Fruit fly (Drosophila melanogaster) whole organism, embryonic: ENCODE results near the gene Ssk.

Source experiments
- ATbp ChIP-seq: fragments of 200-800 bp; sonication (Bioruptor generic); optimal IDR thresholded peaks from 2 replicates; lab custom pipeline; 2017; ENCODE audit warnings: missing biosample characterization, mild to moderate bottlenecking, missing genetic modification characterization, missing genetic modification reagents
- Atf3 ChIP-seq: fragments of 200-800 bp; sonication (Bioruptor generic); optimal IDR thresholded peaks from 3 replicates; lab custom pipeline; 2016; ENCODE audit warnings: missing biosample characterization, missing genetic modification characterization
- CG11456 ChIP-seq: fragments of 200-800 bp; sonication (Bioruptor generic); IDR thresholded peaks from 3 replicates; pipeline ENCODE4 v1.3.6; 2022; ENCODE audit warnings: missing biosample characterization, missing genetic modification characterization
- CG17361 ChIP-seq: fragments of 200-800 bp; sonication (Bioruptor generic); IDR thresholded peaks from 3 replicates; pipeline ENCODE4 v1.3.6; 2022; ENCODE audit warnings: missing biosample characterization, missing genetic modification characterization
- CG18476 ChIP-seq: fragments of 200-800 bp; sonication (Bioruptor generic); optimal IDR thresholded peaks from 2 replicates; lab custom pipeline; 2016; ENCODE audit warnings: missing biosample characterization, mild to moderate bottlenecking, missing genetic modification characterization
- CG2202 ChIP-seq: fragments of 200-800 bp; sonication (Bioruptor generic); optimal IDR thresholded peaks from 2 replicates; lab custom pipeline; 2018; ENCODE audit warnings: missing biosample characterization, mild to moderate bottlenecking, missing genetic modification characterization
- CG2889 ChIP-seq: fragments of 200-800 bp; sonication (Bioruptor generic); IDR thresholded peaks from 3 replicates; pipeline ENCODE4 v1.3.6; 2022; ENCODE audit warnings: missing biosample characterization, missing genetic modification characterization
- CG34224 ChIP-seq: fragments of 200-800 bp; sonication (Bioruptor generic); IDR thresholded peaks from 3 replicates; pipeline ENCODE4 v1.3.6; 2022; ENCODE audit warnings: missing biosample characterization, missing genetic modification characterization; ENCODE audit not compliant: partially characterized antibody
- CG6254 ChIP-seq: fragments of 200-800 bp; sonication (Bioruptor generic); optimal IDR thresholded peaks from 3 replicates; lab custom pipeline; 2017; ENCODE audit warnings: mild to moderate bottlenecking, missing biosample characterization, missing genetic modification reagents, missing genetic modification characterization
- CG6689 ChIP-seq: fragments of 200-800 bp; sonication (Bioruptor generic); IDR thresholded peaks from 2 replicates; pipeline ENCODE4 v1.3.6; 2022; ENCODE audit warnings: missing biosample characterization, missing genetic modification characterization
- CG6791 ChIP-seq: fragments of 200-800 bp; sonication (Bioruptor generic); IDR thresholded peaks from 3 replicates; pipeline ENCODE4 v1.3.6; 2022; ENCODE audit warnings: missing biosample characterization, missing genetic modification characterization; ENCODE audit not compliant: partially characterized antibody
- CG7372 ChIP-seq: fragments of 200-800 bp; sonication (Bioruptor generic); IDR thresholded peaks from 2 replicates; pipeline ENCODE4 v1.3.6; 2022; ENCODE audit warnings: missing biosample characterization, missing genetic modification characterization
- CG7839 ChIP-seq: fragments of 200-800 bp; sonication (Bioruptor generic); optimal IDR thresholded peaks from 3 replicates; lab custom pipeline; 2018; ENCODE audit warnings: missing biosample characterization, mild to moderate bottlenecking, missing genetic modification characterization, moderate library complexity
- CG8359 ChIP-seq: fragments of 200-800 bp; sonication (Bioruptor generic); optimal IDR thresholded peaks from 2 replicates; lab custom pipeline; 2017; ENCODE audit warnings: missing biosample characterization, mild to moderate bottlenecking, missing genetic modification characterization, borderline replicate concordance
- CG9215 ChIP-seq: fragments of 200-800 bp; sonication (Bioruptor generic); IDR thresholded peaks from 2 replicates; pipeline ENCODE4 v1.3.6; 2022; ENCODE audit warnings: missing biosample characterization, missing genetic modification characterization
- CHES-1-like ChIP-seq: fragments of 200-800 bp; sonication (Bioruptor generic); optimal IDR thresholded peaks from 2 replicates; lab custom pipeline; 2016; ENCODE audit warnings: missing biosample characterization, missing genetic modification characterization
- CoRest ChIP-seq: fragments of 200-800 bp; sonication (Bioruptor generic); optimal IDR thresholded peaks from 3 replicates; lab custom pipeline; 2018; ENCODE audit warnings: missing biosample characterization, mild to moderate bottlenecking, missing genetic modification characterization, moderate library complexity
- Dek ChIP-seq: fragments of 200-800 bp; sonication (Bioruptor generic); optimal IDR thresholded peaks from 3 replicates; lab custom pipeline; 2019; ENCODE audit warnings: missing biosample characterization, mild to moderate bottlenecking, missing genetic modification characterization, moderate library complexity
- Ets65A ChIP-seq: fragments of 200-800 bp; sonication (Bioruptor generic); peaks from one replicate; lab custom pipeline; 2016; ENCODE audit warnings: missing biosample characterization, missing genetic modification characterization
- Gsc ChIP-seq: fragments of 200-800 bp; sonication (Bioruptor generic); IDR thresholded peaks from 2 replicates; pipeline ENCODE4 v1.3.6; 2022; ENCODE audit warnings: missing biosample characterization, missing genetic modification characterization
- HHEX ChIP-seq: fragments of 200-800 bp; sonication (Bioruptor generic); optimal IDR thresholded peaks from 3 replicates; lab custom pipeline; 2017; ENCODE audit warnings: missing biosample characterization, mild to moderate bottlenecking, missing genetic modification characterization, missing genetic modification reagents
- HLH3B ChIP-seq: fragments of 200-800 bp; sonication (Bioruptor generic); IDR thresholded peaks from 2 replicates; pipeline ENCODE4 v1.3.6; 2022; ENCODE audit warnings: missing biosample characterization, missing genetic modification characterization
- Mes4 ChIP-seq: fragments of 200-800 bp; sonication (Bioruptor generic); optimal IDR thresholded peaks from 2 replicates; lab custom pipeline; 2016; ENCODE audit warnings: missing biosample characterization, missing genetic modification characterization
- Rfx ChIP-seq: fragments of 200-800 bp; sonication (Bioruptor generic); IDR thresholded peaks from 2 replicates; pipeline ENCODE4 v1.3.6; 2022; ENCODE audit warnings: missing biosample characterization, missing genetic modification characterization
- Six4 ChIP-seq: fragments of 200-800 bp; sonication (Bioruptor generic); optimal IDR thresholded peaks from 2 replicates; lab custom pipeline; 2016; ENCODE audit warnings: missing biosample characterization, missing genetic modification characterization
- Ssrp ChIP-seq: fragments of 200-800 bp; sonication (Bioruptor generic); optimal IDR thresholded peaks from 2 replicates; lab custom pipeline; 2018; ENCODE audit warnings: missing biosample characterization, mild to moderate bottlenecking, missing genetic modification characterization, moderate library complexity
- Stat92E ChIP-seq, 3 experiments: fragments of >200 bp in 2 of 3; fragments of 200-800 bp in 1 of 3; sonication (Bioruptor generic) in 1 of 3; optimal IDR thresholded peaks; 2 replicates each; lab custom pipeline; 2017 to 2019; ENCODE audit warnings: missing biosample characterization in 3 of 3, missing genetic modification characterization in 3 of 3, mild to moderate bottlenecking in 1 of 3, moderate library complexity in 1 of 3
- Taf1 ChIP-seq: fragments of 200-800 bp; sonication (Bioruptor generic); IDR thresholded peaks from 2 replicates; pipeline ENCODE4 v1.3.6; 2022; ENCODE audit warnings: missing biosample characterization, missing genetic modification characterization
- Usf ChIP-seq: fragments of 200-800 bp; sonication (Bioruptor generic); optimal IDR thresholded peaks from 2 replicates; lab custom pipeline; 2017; ENCODE audit warnings: missing genotype, missing biosample characterization, missing genetic modification characterization
- aop ChIP-seq: fragments of 200-800 bp; sonication (Bioruptor generic); IDR thresholded peaks from 2 replicates; pipeline ENCODE4 v1.3.6; 2022; ENCODE audit warnings: missing biosample characterization, missing genetic modification characterization
- ato ChIP-seq: fragments of 200-800 bp; sonication (Bioruptor generic); IDR thresholded peaks from 2 replicates; pipeline ENCODE4 v1.3.6; 2022; ENCODE audit warnings: missing biosample characterization, missing genetic modification characterization; ENCODE audit not compliant: partially characterized antibody
- cg ChIP-seq: fragments of 200-800 bp; sonication (Bioruptor generic); optimal IDR thresholded peaks from 3 replicates; lab custom pipeline; 2019; ENCODE audit warnings: missing biosample characterization, mild to moderate bottlenecking, missing genetic modification characterization, moderate library complexity
- croc ChIP-seq: fragments of 200-800 bp; sonication (Bioruptor generic); conservative IDR thresholded peaks from 3 replicates; pipeline ENCODE4 v1.3.6; 2022; ENCODE audit warnings: missing biosample characterization, missing genetic modification characterization
- da ChIP-seq: fragments of 200-800 bp; sonication (Bioruptor generic); optimal IDR thresholded peaks from 2 replicates; lab custom pipeline; 2016; ENCODE audit warnings: missing biosample characterization, missing genetic modification characterization
- dmrt11E ChIP-seq: fragments of 200-800 bp; sonication (Bioruptor generic); optimal IDR thresholded peaks from 3 replicates; lab custom pipeline; 2018; ENCODE audit warnings: missing biosample characterization, mild to moderate bottlenecking, missing genetic modification characterization, moderate library complexity
- dmrt99B ChIP-seq: fragments of 200-800 bp; sonication (Bioruptor generic); optimal IDR thresholded peaks from 2 replicates; lab custom pipeline; 2018; ENCODE audit warnings: missing biosample characterization, mild to moderate bottlenecking, missing genetic modification characterization, moderate library complexity
- hbn ChIP-seq: fragments of 200-800 bp; sonication (Bioruptor generic); IDR thresholded peaks from 2 replicates; pipeline ENCODE4 v1.3.6; 2022; ENCODE audit warnings: missing biosample characterization, missing genetic modification characterization; ENCODE audit not compliant: partially characterized antibody
- lola ChIP-seq, 3 experiments: fragments of >200 bp in 2 of 3; fragments of 200-800 bp in 1 of 3; sonication (Bioruptor generic) in 1 of 3; optimal IDR thresholded peaks; 2 replicates each; lab custom pipeline; 2017 to 2019; ENCODE audit warnings: missing biosample characterization in 3 of 3, missing genetic modification characterization in 3 of 3, mild to moderate bottlenecking in 1 of 3, moderate library complexity in 1 of 3
- luna ChIP-seq: fragments of 200-800 bp; sonication (Bioruptor generic); optimal IDR thresholded peaks from 2 replicates; lab custom pipeline; 2016; ENCODE audit warnings: missing biosample characterization, missing genetic modification characterization
- mam ChIP-seq: fragments of 200-800 bp; sonication (Bioruptor generic); optimal IDR thresholded peaks from 3 replicates; lab custom pipeline; 2016; ENCODE audit warnings: missing biosample characterization, missing genetic modification characterization
- mld ChIP-seq: fragments of 200-800 bp; sonication (Bioruptor generic); IDR thresholded peaks from 3 replicates; pipeline ENCODE4 v1.3.6; 2022; ENCODE audit warnings: missing biosample characterization, missing genetic modification characterization; ENCODE audit not compliant: partially characterized antibody
- org-1 ChIP-seq: fragments of 200-800 bp; sonication (Bioruptor generic); optimal IDR thresholded peaks from 2 replicates; lab custom pipeline; 2017; ENCODE audit warnings: missing biosample characterization, missing genetic modification characterization
- otp ChIP-seq: fragments of 200-800 bp; sonication (Bioruptor generic); IDR thresholded peaks from 3 replicates; pipeline ENCODE4, ENCODE4 v1.3.6; 2022; ENCODE audit warnings: missing biosample characterization, missing genetic modification characterization
- pnt ChIP-seq: fragments of 200-800 bp; sonication (Bioruptor generic); optimal IDR thresholded peaks from 3 replicates; lab custom pipeline; 2016; ENCODE audit warnings: missing biosample characterization, missing genetic modification characterization
- pros ChIP-seq: fragments of 200-800 bp; sonication (Bioruptor generic); optimal IDR thresholded peaks from 3 replicates; lab custom pipeline; 2019; ENCODE audit warnings: missing biosample characterization, mild to moderate bottlenecking, missing genetic modification characterization, moderate library complexity
- psq ChIP-seq: fragments of 200-800 bp; sonication (Bioruptor generic); optimal IDR thresholded peaks from 2 replicates; lab custom pipeline; 2017; ENCODE audit warnings: missing biosample characterization, missing genetic modification characterization
- sens ChIP-seq: fragments of 200-800 bp; sonication (Bioruptor generic); peaks from one replicate; lab custom pipeline; 2016; ENCODE audit warnings: missing biosample characterization, missing genetic modification characterization
- tin ChIP-seq: fragments of 200-800 bp; sonication (Bioruptor generic); optimal IDR thresholded peaks from 3 replicates; lab custom pipeline; 2016; ENCODE audit warnings: missing biosample characterization, missing genetic modification characterization
- toy ChIP-seq: fragments of 200-800 bp; sonication (Bioruptor generic); IDR thresholded peaks from 2 replicates; pipeline ENCODE4 v1.3.6; 2022; ENCODE audit warnings: missing biosample characterization, missing genetic modification characterization
- zen2 ChIP-seq: fragments of 200-800 bp; sonication (Bioruptor generic); IDR thresholded peaks from 3 replicates; pipeline ENCODE4 v1.3.6; 2022; ENCODE audit warnings: missing biosample characterization, missing genetic modification characterization; ENCODE audit not compliant: partially characterized antibody

The Ssk gene

dm6 chr3L:20195875-20196274 lies 7.6 kb downstream of the Ssk start (continued):
- TF ChIP-seq CG6689 (GFP tag; lab: Robert Waterston, UW) (peak; percentile 69), CG7839 (tag; lab: Kevin White, UChicago) (peak; percentile 74), Stat92E (GFP tag; optimal IDR thresholded peaks at IDR 0.05; lab: Kevin White, UChicago) (no peak), croc (GFP tag; lab: Robert Waterston, UW) (peak; percentile 44; the same call in 1 of the 3 replicates), Ets65A (GFP tag; lab: Kevin White, UChicago) (peak; percentile 55), CG11456 (GFP tag; lab: Robert Waterston, UW) (0 out of 3 replicates have a peak, but pooled peaks have one; percentile 50), Mes4 (peak; percentile 34), Atf3 (GFP tag; lab: Kevin White, UChicago) (peak; percentile 34), CG2202 (no peak), da (no peak), Gsc (GFP tag; lab: Robert Waterston, UW) (peak; percentile 23; the same call in 1 of the 2 replicates), aop (no peak), zen2 (GFP tag; lab: Robert Waterston, UW) (no peak), psq (GFP tag; lab: Kevin White, UChicago) (no peak), luna (GFP tag; lab: Kevin White, UChicago) (no peak), ato (GFP tag; lab: Robert Waterston, UW) (no peak), mld (GFP tag; lab: Robert Waterston, UW) (no peak), Ssrp (peak; percentile 57), CG8359 (GFP tag; lab: Kevin White, UChicago) (peak; percentile 28), mam (GFP tag; lab: Kevin White, UChicago) (peak; percentile 56), Rfx (GFP tag; lab: Robert Waterston, UW) (peak; percentile 56; the same call in 1 of the 2 replicates), pnt (GFP tag; lab: Kevin White, UChicago) (peak; percentile 75), toy (GFP tag; lab: Robert Waterston, UW) (no peak), Usf (GFP tag; lab: Kevin White, UChicago) (no peak), dmrt99B (tag; lab: Kevin White, UChicago) (peak; percentile 83), lola (GFP tag; optimal IDR thresholded peaks at IDR 0.05; lab: Kevin White, UChicago) (peak in 1 of 3 experiments; percentile 58), CG7372 (GFP tag; lab: Robert Waterston, UW) (no peak; the same call in 1 of the 2 replicates), CHES-1-like (GFP tag; lab: Kevin White, UChicago) (peak; percentile 34), HLH3B (GFP tag; lab: Robert Waterston, UW) (peak; percentile 69; the same call in 1 of the 2 replicates), ATbp (GFP tag; lab: Kevin White, UChicago) (peak; percentile 66), dmrt11E (tag; lab: Kevin White, UChicago) (peak; percentile 62), CG34224 (GFP tag; lab: Robert Waterston, UW) (no peak), HHEX (GFP tag; lab: Kevin White, UChicago) (peak; percentile 45), otp (peak; percentile 58; the same call in 1 of the 3 replicates), Dek (tag; lab: Kevin White, UChicago) (no peak), CG17361 (peak; percentile 82), hbn (GFP tag; lab: Robert Waterston, UW) (no peak), pros (GFP tag; lab: Kevin White, UChicago) (no peak), CG6254 (GFP tag; lab: Kevin White, UChicago) (peak; percentile 21), CG18476 (GFP tag; lab: Kevin White, UChicago) (peak; percentile 4), tin (GFP tag; lab: Kevin White, UChicago) (peak; percentile 39), CG9215 (GFP tag; lab: Robert Waterston, UW) (no peak), Six4 (GFP tag; lab: Kevin White, UChicago) (peak; percentile 68), CG6791 (GFP tag; lab: Robert Waterston, UW) (no peak), cg (GFP tag; lab: Kevin White, UChicago) (no peak), org-1 (GFP tag; lab: Kevin White, UChicago) (peak; percentile 31), CoRest (tag; lab: Kevin White, UChicago) (peak; percentile 60), sens (peak; percentile 90), CG2889 (peak; percentile 19; the same call in 1 of the 3 replicates), Taf1 (no peak)
